Worm (Caenorhabditis elegans) whole organism, L3 larva: ENCODE measurements around the gene spch-1.

ENCODE experiments used
- R02D3.7 ChIP-seq: fragments of 150-350 bp; optimal IDR thresholded peaks from 2 replicates; lab custom pipeline; 2014; ENCODE audit warnings: missing biosample characterization, missing genetic modification characterization
- ZK546.5 ChIP-seq: sonication (generic microtip); optimal IDR thresholded peaks from 2 replicates; lab custom pipeline; 2017; ENCODE audit warnings: missing biosample characterization, missing genetic modification characterization
- ama-1 ChIP-seq: fragments of 150-350 bp; optimal IDR thresholded peaks from 2 replicates; lab custom pipeline; 2018
- ceh-16 ChIP-seq: sonication (generic microtip); optimal IDR thresholded peaks from 2 replicates; lab custom pipeline; 2017; ENCODE audit warnings: missing biosample characterization, missing genetic modification characterization
- ceh-82 ChIP-seq: fragments of 150-350 bp; optimal IDR thresholded peaks from 2 replicates; lab custom pipeline; 2014; ENCODE audit warnings: missing biosample characterization, missing genetic modification characterization
- ceh-9 ChIP-seq: sonication (generic microtip); optimal IDR thresholded peaks from 2 replicates; lab custom pipeline; 2018; ENCODE audit warnings: missing biosample characterization, missing genetic modification characterization
- daf-12 ChIP-seq: fragments of 150-350 bp; optimal IDR thresholded peaks from 2 replicates; lab custom pipeline; 2014; ENCODE audit warnings: missing biosample characterization, missing genetic modification reagents, missing genetic modification characterization
- egl-27 ChIP-seq: sonication (generic microtip); optimal IDR thresholded peaks from 4 replicates; lab custom pipeline; 2017; ENCODE audit warnings: missing biosample characterization, missing genetic modification reagents, missing genetic modification characterization
- egl-5 ChIP-seq: fragments of 150-350 bp; optimal IDR thresholded peaks from 2 replicates; lab custom pipeline; 2017; ENCODE audit warnings: missing biosample characterization, missing genetic modification reagents, missing genetic modification characterization, inconsistent platforms
- elt-1 ChIP-seq: fragments of 150-350 bp; optimal IDR thresholded peaks from 2 replicates; lab custom pipeline; 2014; ENCODE audit warnings: missing biosample characterization, missing genetic modification characterization
- elt-3 ChIP-seq, 3 experiments: fragments of 150-350 bp in 1 of 3; sonication (generic microtip) in 2 of 3; optimal IDR thresholded peaks; 2 replicates in 2 of 3; 4 replicates in 1 of 3; lab custom pipeline; 2014 to 2017; ENCODE audit warnings: missing biosample characterization in 3 of 3, missing genetic modification characterization in 3 of 3
- eor-1 ChIP-seq, 2 experiments: fragments of 150-350 bp; optimal IDR thresholded peaks; 2 replicates each; lab custom pipeline; 2014 to 2018; ENCODE audit warnings: missing biosample characterization in 2 of 2, missing genetic modification characterization in 2 of 2
- fkh-10 ChIP-seq: sonication (generic microtip); optimal IDR thresholded peaks from 2 replicates; lab custom pipeline; 2017; ENCODE audit warnings: missing biosample characterization, missing genetic modification reagents, missing genetic modification characterization
- fkh-2 ChIP-seq: fragments of 150-350 bp; optimal IDR thresholded peaks from 2 replicates; lab custom pipeline; 2014; ENCODE audit warnings: missing biosample characterization, missing genetic modification reagents, missing genetic modification characterization
- fos-1 ChIP-seq: fragments of 150-350 bp; optimal IDR thresholded peaks from 2 replicates; lab custom pipeline; 2014; ENCODE audit warnings: missing biosample characterization, missing genetic modification characterization
- jun-1 ChIP-seq: fragments of 150-350 bp; optimal IDR thresholded peaks from 2 replicates; lab custom pipeline; 2014; ENCODE audit warnings: missing biosample characterization, missing genetic modification reagents, missing genetic modification characterization
- lin-15B ChIP-seq: fragments of 150-350 bp; optimal IDR thresholded peaks from 2 replicates; lab custom pipeline; 2014; ENCODE audit warnings: missing biosample characterization, missing genetic modification characterization
- lin-39 ChIP-seq: fragments of 150-350 bp; optimal IDR thresholded peaks from 2 replicates; lab custom pipeline; 2018; ENCODE audit warnings: missing biosample characterization, missing genetic modification reagents, missing genetic modification characterization
- lsy-12 ChIP-seq: sonication (generic microtip); optimal IDR thresholded peaks from 2 replicates; lab custom pipeline; 2016; ENCODE audit warnings: mild to moderate bottlenecking, missing genetic modification characterization, missing compliant biosample characterization
- mdl-1 ChIP-seq: fragments of 150-350 bp; optimal IDR thresholded peaks from 2 replicates; lab custom pipeline; 2014; ENCODE audit warnings: missing biosample characterization, missing genetic modification characterization
- mml-1 ChIP-seq: fragments of 150-350 bp; sonication (generic microtip); optimal IDR thresholded peaks from 3 replicates; lab custom pipeline; 2014; ENCODE audit warnings: missing biosample characterization, missing genetic modification characterization
- nhr-11 ChIP-seq: fragments of 150-350 bp; optimal IDR thresholded peaks from 2 replicates; lab custom pipeline; 2014; ENCODE audit warnings: missing biosample characterization, missing genetic modification characterization
- nhr-12 ChIP-seq: fragments of 150-350 bp; optimal IDR thresholded peaks from 2 replicates; lab custom pipeline; 2014; ENCODE audit warnings: missing biosample characterization, missing genetic modification characterization
- nhr-237 ChIP-seq: fragments of 150-350 bp; optimal IDR thresholded peaks from 2 replicates; lab custom pipeline; 2014; ENCODE audit warnings: missing biosample characterization, missing genetic modification characterization
- nhr-25 ChIP-seq: sonication (generic microtip); optimal IDR thresholded peaks from 2 replicates; lab custom pipeline; 2017; ENCODE audit warnings: missing biosample characterization, missing genetic modification characterization
- nhr-43 ChIP-seq: sonication (generic microtip); optimal IDR thresholded peaks from 2 replicates; lab custom pipeline; 2016; ENCODE audit warnings: mild to moderate bottlenecking, missing genetic modification characterization, missing compliant biosample characterization; ENCODE audit not compliant: poor library complexity, severe bottlenecking
- pha-4 ChIP-seq: fragments of 150-350 bp; optimal IDR thresholded peaks from 2 replicates; lab custom pipeline; 2014; ENCODE audit warnings: missing biosample characterization, missing genetic modification reagents, missing genetic modification characterization
- pqm-1 ChIP-seq: fragments of 150-350 bp; optimal IDR thresholded peaks from 2 replicates; lab custom pipeline; 2017; ENCODE audit warnings: missing biosample characterization, missing genetic modification characterization, inconsistent platforms
- sea-2 ChIP-seq: fragments of 150-350 bp; sonication (generic microtip); optimal IDR thresholded peaks from 4 replicates; lab custom pipeline; 2014; ENCODE audit warnings: missing biosample characterization, missing genetic modification reagents, missing genetic modification characterization
- skn-1 ChIP-seq: fragments of 150-350 bp; optimal IDR thresholded peaks from 2 replicates; lab custom pipeline; 2014; ENCODE audit warnings: missing biosample characterization, missing genetic modification characterization
- snpc-4 ChIP-seq: fragments of 150-350 bp; optimal IDR thresholded peaks from 2 replicates; lab custom pipeline; 2014; ENCODE audit warnings: missing biosample characterization, missing genetic modification characterization
- tbx-2 ChIP-seq: sonication (generic microtip); optimal IDR thresholded peaks from 2 replicates; lab custom pipeline; 2016; ENCODE audit warnings: mild to moderate bottlenecking, missing genetic modification characterization, missing compliant biosample characterization
- unc-39 ChIP-seq: sonication (generic microtip); optimal IDR thresholded peaks from 4 replicates; lab custom pipeline; 2017; ENCODE audit warnings: missing biosample characterization, missing genetic modification characterization
- unc-62 ChIP-seq: fragments of 150-350 bp; sonication (generic microtip); optimal IDR thresholded peaks from 4 replicates; lab custom pipeline; 2014; ENCODE audit warnings: missing biosample characterization, missing genetic modification reagents, missing genetic modification characterization
- zag-1 ChIP-seq: fragments of 150-350 bp; optimal IDR thresholded peaks from 2 replicates; lab custom pipeline; 2014; ENCODE audit warnings: missing biosample characterization, missing genetic modification characterization
- ztf-11 ChIP-seq: fragments of 150-350 bp; optimal IDR thresholded peaks from 2 replicates; lab custom pipeline; 2014; ENCODE audit warnings: missing biosample characterization, missing genetic modification characterization
- ztf-4 ChIP-seq: fragments of 150-350 bp; optimal IDR thresholded peaks from 2 replicates; lab custom pipeline; 2014; ENCODE audit warnings: missing biosample characterization, missing genetic modification characterization

The spch-1 gene

ce11 chrIV:10078003-10078402, 33.3 kb downstream of the spch-1 start:
- TF ChIP-seq daf-12 (no peak), lin-39 (tag; lab: Kevin White, UChicago) (no peak), ceh-82 (tag; lab: Kevin White, UChicago) (no peak), unc-62 (GFP tag; lab: Kevin White, UChicago) (no peak), ztf-11 (no peak), ZK546.5 (tag; lab: Kevin White, UChicago) (no peak), jun-1 (no peak), sea-2 (GFP tag; lab: Kevin White, UChicago) (no peak), lsy-12 (tag; lab: Kevin White, UChicago) (no peak), skn-1 (tag; lab: Kevin White, UChicago) (no peak), ceh-9 (tag; lab: Kevin White, UChicago) (no peak), pqm-1 (tag; lab: Kevin White, UChicago) (no peak)

ce11 chrIV:10075899-10076298, 35.4 kb downstream of the spch-1 start, which contains the start of gene W01B6.5:
W01B6.5 (plus strand) TSS chrIV:10076199.
- TF ChIP-seq nhr-25 (tag; lab: Kevin White, UChicago) (no peak), R02D3.7 (tag; lab: Kevin White, UChicago) (no peak), ceh-82 (tag; lab: Kevin White, UChicago) (no peak), mdl-1 (tag; lab: Kevin White, UChicago) (no peak), elt-1 (no peak), ceh-9 (tag; lab: Kevin White, UChicago) (no peak), ztf-4 (tag; lab: Kevin White, UChicago) (no peak), skn-1 (tag; lab: Kevin White, UChicago) (no peak), ama-1 (lab: Kevin White, UChicago) (no peak), fos-1 (no peak), ztf-11 (no peak), snpc-4 (tag; lab: Kevin White, UChicago) (no peak), nhr-237 (tag; lab: Kevin White, UChicago) (no peak), fkh-2 (tag; lab: Kevin White, UChicago) (no peak), egl-5 (tag; lab: Kevin White, UChicago) (no peak), nhr-43 (tag; lab: Kevin White, UChicago) (no peak)

- TF ChIP-seq pqm-1 (tag; lab: Kevin White, UChicago): no peak
- TF ChIP-seq daf-12: no peak
- TF ChIP-seq mml-1 (tag; lab: Kevin White, UChicago): no peak
- no peak for TF ChIP-seq fkh-10
- no peak for TF ChIP-seq unc-39
- no peak for TF ChIP-seq nhr-25 (tag; lab: Kevin White, UChicago)
- TF ChIP-seq egl-5 (tag; lab: Kevin White, UChicago): no peak
- no peak for TF ChIP-seq eor-1 (tag; optimal IDR thresholded peaks at IDR 0.05; lab: Kevin White, UChicago)
These were observed 36.3 kb downstream of the spch-1 start, which contains the start of the genes ttbk-4 and W01B6.4 for ce11 chrIV:10075034-10075510. ttbk-4 (minus strand) TSS chrIV:10075134. W01B6.4 (plus strand) TSS chrIV:10075460.

- TF ChIP-seq lin-15B (tag; lab: Kevin White, UChicago) (no peak), ztf-4 (tag; lab: Kevin White, UChicago) (no peak), ceh-9 (tag; lab: Kevin White, UChicago) (no peak), pqm-1 (tag; lab: Kevin White, UChicago) (no peak), elt-3 (tag; optimal IDR thresholded peaks at IDR 0.05; lab: Kevin White, UChicago) (no peak), snpc-4 (tag; lab: Kevin White, UChicago) (no peak), nhr-12 (tag; lab: Kevin White, UChicago) (no peak), ZK546.5 (tag; lab: Kevin White, UChicago) (no peak), tbx-2 (tag; lab: Kevin White, UChicago) (no peak), nhr-11 (tag; lab: Kevin White, UChicago) (no peak), unc-62 (GFP tag; lab: Kevin White, UChicago) (no peak), zag-1 (tag; lab: Kevin White, UChicago) (no peak), fkh-2 (tag; lab: Kevin White, UChicago) (no peak), pha-4 (tag; lab: Kevin White, UChicago) (no peak), sea-2 (GFP tag; lab: Kevin White, UChicago) (no peak), ceh-16 (tag; lab: Kevin White, UChicago) (no peak), egl-27 (tag; lab: Kevin White, UChicago) (no peak), lsy-12 (tag; lab: Kevin White, UChicago) (no peak)
These were observed 38.8 kb downstream of the spch-1 start, which contains the start of gene W01B6.3 for ce11 chrIV:10072527-10072926. W01B6.3 (minus strand) TSS chrIV:10072627.
